Fruit fly (Drosophila melanogaster) S2 (cell line): ENCODE data around the gene tio.

Source experiments
- CG8478 ChIP-seq: fragments of >200 bp; optimal IDR thresholded peaks from 2 replicates; lab custom pipeline; 2018
- CTCF ChIP-seq, 2 experiments: fragments of >200 bp; optimal IDR thresholded peaks; 2 replicates each; lab custom pipeline; 2018

dm6 chr2L:22070844-22071243 is 51.8 kb downstream of the tio start, which contains the start of gene tplus3a:
- TF ChIP-seq CG8478 (lab: Kevin White, UChicago) (no peak), CTCF (optimal IDR thresholded peaks at IDR 0.05; lab: Kevin White, UChicago) (no peak)
